Fruit fly (Drosophila melanogaster): ENCODE data around the gene CG14325.

CG14325 gene

DNA sequence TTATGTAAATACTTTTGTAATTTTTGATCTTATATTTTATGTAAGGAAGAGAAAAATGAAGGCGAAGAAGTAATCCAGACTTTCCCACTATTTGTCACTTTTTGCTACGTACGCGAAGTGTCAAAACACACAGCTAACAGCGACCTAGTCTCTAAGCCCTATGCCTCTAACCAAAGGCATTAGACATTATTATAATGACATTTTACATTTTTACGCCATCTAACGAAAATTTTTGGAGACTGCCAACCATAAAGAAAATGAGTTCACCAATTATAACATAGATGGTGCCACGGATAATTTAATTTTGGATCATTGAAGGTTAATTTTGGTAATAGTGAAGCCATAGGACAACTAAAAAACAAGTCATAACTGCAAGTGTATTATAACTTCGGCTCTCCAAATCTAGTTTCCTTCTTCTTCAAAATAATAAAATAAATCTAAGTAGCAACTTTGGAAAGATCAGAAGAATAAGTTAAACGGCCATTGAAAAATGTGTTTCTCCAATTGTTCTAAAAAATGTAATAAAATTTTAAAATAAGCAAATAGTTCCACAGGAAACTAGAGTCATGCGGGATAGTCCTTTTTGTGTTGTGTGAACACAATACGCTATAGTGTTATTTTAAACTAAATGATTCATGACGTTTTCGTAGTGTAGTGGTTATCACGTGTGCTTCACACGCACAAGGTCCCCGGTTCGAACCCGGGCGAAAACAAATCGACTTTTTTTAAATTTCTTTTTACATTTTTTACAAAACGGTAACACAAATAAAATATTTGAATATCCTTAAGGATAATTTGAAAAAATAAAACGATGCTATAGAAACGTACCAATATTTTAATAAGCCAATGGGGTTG is 9.6 kb upstream of the CG14325 start (continued):
- TF ChIP-seq CG17912 (GFP tag; optimal IDR thresholded peaks at IDR 0.05) (peak; percentile 13), CG32767 (GFP tag; IDR thresholded peaks at IDR 0.05) (no peak), Xbp1 (GFP tag; optimal IDR thresholded peaks at IDR 0.05) (peak; percentile 48), Hr78 (GFP tag; optimal IDR thresholded peaks at IDR 0.05) (no peak), scrt (GFP tag; optimal IDR thresholded peaks at IDR 0.05) (peak; percentile 14), Med (GFP tag) (peak; percentile 85), mam (GFP tag; optimal IDR thresholded peaks at IDR 0.05) (peak; percentile 10), slbo (GFP tag; IDR thresholded peaks at IDR 0.05) (peak; percentile 70)

DNA sequence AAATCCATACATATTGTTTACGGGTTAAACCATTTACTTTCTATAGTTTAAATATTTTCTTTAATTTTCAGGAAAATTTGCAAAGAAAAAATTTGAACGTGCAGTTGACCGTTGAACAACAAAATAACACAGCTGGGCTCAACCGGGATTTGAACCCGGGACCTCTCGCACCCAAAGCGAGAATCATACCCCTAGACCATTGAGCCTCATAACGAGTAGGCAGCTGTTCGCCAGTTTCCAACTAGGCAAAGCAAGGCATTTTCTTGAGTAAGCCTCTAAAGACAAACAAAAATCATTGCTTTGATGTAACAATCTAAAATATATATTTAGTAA is 9.0 kb upstream of the CG14325 start:
- no peak for TF ChIP-seq NC2α (GFP tag; optimal IDR thresholded peaks at IDR 0.05)
- peak; percentile 40 for TF ChIP-seq lov (optimal IDR thresholded peaks at IDR 0.05)
- TF ChIP-seq lov (GFP tag; IDR thresholded peaks at IDR 0.05) = no peak
- TF ChIP-seq gfzf (GFP tag; optimal IDR thresholded peaks at IDR 0.05) = no peak
- TF ChIP-seq Awh (GFP tag; IDR thresholded peaks at IDR 0.05) = no peak
- TF ChIP-seq CG9609 (GFP tag; optimal IDR thresholded peaks at IDR 0.05) = no peak
- TF ChIP-seq Adf1 (GFP tag; IDR thresholded peaks at IDR 0.05) = no peak
- TF ChIP-seq ATbp (GFP tag; optimal IDR thresholded peaks at IDR 0.05) = no peak
- no peak for TF ChIP-seq CG12769 (tag; optimal IDR thresholded peaks at IDR 0.05)
- TF ChIP-seq CG6689 (GFP tag; IDR thresholded peaks at IDR 0.05) = no peak
- TF ChIP-seq C15 (GFP tag; IDR thresholded peaks at IDR 0.05) = no peak
- TF ChIP-seq CG10321 (GFP tag; IDR thresholded peaks at IDR 0.05) = no peak
- TF ChIP-seq Nf-YA (GFP tag; IDR thresholded peaks at IDR 0.05) = no peak
- peak; percentile 84 for TF ChIP-seq CG7963 (GFP tag; IDR thresholded peaks at IDR 0.05; ENCODE audit: partially characterized antibody)
- TF ChIP-seq CG3163 (GFP tag; optimal IDR thresholded peaks at IDR 0.05) = no peak
- TF ChIP-seq bigmax (GFP tag; optimal IDR thresholded peaks at IDR 0.05) = no peak
- peak; percentile 42; the same call in 1 of the 3 replicates for TF ChIP-seq CG34224 (GFP tag; IDR thresholded peaks at IDR 0.05; ENCODE audit: partially characterized antibody)
- no peak for TF ChIP-seq CG1647 (GFP tag; optimal IDR thresholded peaks at IDR 0.05)
- TF ChIP-seq CG14860 (GFP tag; IDR thresholded peaks at IDR 0.05; ENCODE audit: partially characterized antibody) = peak; percentile 93
- peak; percentile 18 for TF ChIP-seq dmrt99B (tag; optimal IDR thresholded peaks at IDR 0.05)
- no peak for TF ChIP-seq CG6683 (GFP tag; optimal IDR thresholded peaks at IDR 0.05)
- TF ChIP-seq Dad (GFP tag; optimal IDR thresholded peaks at IDR 0.05) = no peak
- TF ChIP-seq Mad (GFP tag; optimal IDR thresholded peaks at IDR 0.05) = no peak
- no peak for TF ChIP-seq CG8388 (GFP tag; optimal IDR thresholded peaks at IDR 0.05)
- TF ChIP-seq CG10565 (GFP tag; optimal IDR thresholded peaks at IDR 0.05) = no peak
- no peak for TF ChIP-seq onecut (GFP tag; IDR thresholded peaks at IDR 0.05)
- no peak for TF ChIP-seq ERR (GFP tag; optimal IDR thresholded peaks at IDR 0.05)
- no peak for TF ChIP-seq CG17385 (GFP tag; optimal IDR thresholded peaks at IDR 0.05)
- no peak for TF ChIP-seq Hsf (GFP tag; optimal IDR thresholded peaks at IDR 0.05)
- TF ChIP-seq vvl (GFP tag; IDR thresholded peaks at IDR 0.05) = peak; percentile 16; the same call in 1 of the 2 replicates
- TF ChIP-seq CG9876 (GFP tag; optimal IDR thresholded peaks at IDR 0.05) = no peak
- TF ChIP-seq vnd (GFP tag; IDR thresholded peaks at IDR 0.05; ENCODE audit: partially characterized antibody) = peak; percentile 76
- TF ChIP-seq Dek (tag; optimal IDR thresholded peaks at IDR 0.05) = no peak
- TF ChIP-seq tup (GFP tag; optimal IDR thresholded peaks at IDR 0.05) = no peak
- peak; percentile 88 for TF ChIP-seq CG6791 (GFP tag; IDR thresholded peaks at IDR 0.05; ENCODE audit: partially characterized antibody)
- no peak for TF ChIP-seq D19B (GFP tag; optimal IDR thresholded peaks at IDR 0.05)
- no peak for TF ChIP-seq HLH54F (GFP tag; optimal IDR thresholded peaks at IDR 0.05)
- TF ChIP-seq org-1 (GFP tag; optimal IDR thresholded peaks at IDR 0.05) = no peak
- no peak for TF ChIP-seq CG14014 (GFP tag; IDR thresholded peaks at IDR 0.05)
- no peak for TF ChIP-seq CG1529 (GFP tag; optimal IDR thresholded peaks at IDR 0.05)
- no peak for TF ChIP-seq bowl (GFP tag; IDR thresholded peaks at IDR 0.05)
